Fruit fly (Drosophila melanogaster) whole organism, prepupa: ENCODE data around the gene Atf3.
A peak's percentile ranks its signal among the peaks of the same experiment; 100 is the strongest.

Experiments used
- Blimp-1 ChIP-seq: fragments of 200-800 bp; sonication (Bioruptor generic); optimal IDR thresholded peaks from 3 replicates; lab custom pipeline; 2017; ENCODE audit warnings: missing biosample characterization, missing genetic modification characterization, mild to moderate bottlenecking, moderate library complexity, missing genetic modification reagents
- CG10631 ChIP-seq: fragments of 200-800 bp; sonication (Bioruptor generic); optimal IDR thresholded peaks from 2 replicates; lab custom pipeline; 2016; ENCODE audit warnings: missing biosample characterization, missing genetic modification characterization
- CG10669 ChIP-seq: fragments of 200-800 bp; sonication (Bioruptor generic); optimal IDR thresholded peaks from 3 replicates; lab custom pipeline; 2018; ENCODE audit warnings: missing biosample characterization, mild to moderate bottlenecking, missing genetic modification characterization, moderate library complexity
- CG11294 ChIP-seq: fragments of 200-800 bp; sonication (Bioruptor generic); IDR thresholded peaks from 2 replicates; pipeline ENCODE4 v1.3.6; 2022; ENCODE audit warnings: missing biosample characterization, missing genetic modification characterization
- CG11762 ChIP-seq: fragments of 200-800 bp; sonication (Bioruptor generic); optimal IDR thresholded peaks from 3 replicates; lab custom pipeline; 2016; ENCODE audit warnings: missing biosample characterization, missing genetic modification characterization; ENCODE audit not compliant: insufficient read depth
- CG15336 ChIP-seq: fragments of 200-800 bp; sonication (Bioruptor generic); IDR thresholded peaks from 2 replicates; pipeline ENCODE4 v1.3.6; 2022; ENCODE audit warnings: missing biosample characterization, missing genetic modification characterization
- CG16779 ChIP-seq: fragments of 200-800 bp; sonication (Bioruptor generic); optimal IDR thresholded peaks from 3 replicates; lab custom pipeline; 2017; ENCODE audit warnings: missing biosample characterization, mild to moderate bottlenecking, missing genetic modification characterization
- CG31627 ChIP-seq: fragments of 200-800 bp; sonication (Bioruptor generic); optimal IDR thresholded peaks from 3 replicates; lab custom pipeline; 2016; ENCODE audit warnings: missing biosample characterization, missing genetic modification characterization
- CG32006 ChIP-seq: fragments of 200-800 bp; sonication (Bioruptor generic); optimal IDR thresholded peaks from 3 replicates; lab custom pipeline; 2017; ENCODE audit warnings: missing biosample characterization, mild to moderate bottlenecking, missing genetic modification characterization
- CG34406 ChIP-seq: fragments of 200-800 bp; sonication (Bioruptor generic); optimal IDR thresholded peaks from 3 replicates; lab custom pipeline; 2016; ENCODE audit warnings: missing biosample characterization, missing genetic modification characterization
- CG3919 ChIP-seq: fragments of 200-800 bp; sonication (Bioruptor generic); optimal IDR thresholded peaks from 3 replicates; lab custom pipeline; 2016; ENCODE audit warnings: missing biosample characterization, missing genetic modification characterization
- CG4318 ChIP-seq: fragments of 200-800 bp; sonication (Bioruptor generic); optimal IDR thresholded peaks from 3 replicates; lab custom pipeline; 2017; ENCODE audit warnings: missing biosample characterization, mild to moderate bottlenecking, missing genetic modification characterization
- CG6163 ChIP-seq: fragments of 200-800 bp; sonication (Bioruptor generic); IDR thresholded peaks from 3 replicates; pipeline ENCODE4 v1.3.6; 2022; ENCODE audit warnings: missing biosample characterization, missing genetic modification characterization
- CG6276 ChIP-seq: fragments of 200-800 bp; sonication (Bioruptor generic); optimal IDR thresholded peaks from 2 replicates; lab custom pipeline; 2017; ENCODE audit warnings: missing biosample characterization, mild to moderate bottlenecking, missing genetic modification characterization
- CG6792 ChIP-seq: fragments of 200-800 bp; sonication (Bioruptor generic); optimal IDR thresholded peaks from 3 replicates; lab custom pipeline; 2016; ENCODE audit warnings: missing biosample characterization, missing genetic modification characterization
- CG8119 ChIP-seq: fragments of 200-800 bp; sonication (Bioruptor generic); IDR thresholded peaks from 3 replicates; pipeline ENCODE4 v1.3.6; 2022; ENCODE audit warnings: missing biosample characterization, missing genetic modification characterization
- CG8632 ChIP-seq: fragments of 200-800 bp; sonication (Bioruptor generic); optimal IDR thresholded peaks from 3 replicates; lab custom pipeline; 2016; ENCODE audit warnings: missing biosample characterization, missing genetic modification characterization
- CG9139 ChIP-seq: fragments of 200-800 bp; sonication (Bioruptor generic); optimal IDR thresholded peaks from 3 replicates; lab custom pipeline; 2017; ENCODE audit warnings: missing biosample characterization, mild to moderate bottlenecking, missing genetic modification characterization
- Eip75B ChIP-seq: fragments of 200-800 bp; sonication (Bioruptor generic); optimal IDR thresholded peaks from 3 replicates; lab custom pipeline; 2016; ENCODE audit warnings: missing biosample characterization, missing genetic modification characterization
- Eip78C ChIP-seq: fragments of 200-800 bp; sonication (Bioruptor generic); peaks from one replicate; lab custom pipeline; 2016; ENCODE audit warnings: missing biosample characterization, missing genetic modification characterization
- Ets21C ChIP-seq: fragments of 200-800 bp; sonication (Bioruptor generic); optimal IDR thresholded peaks from 3 replicates; lab custom pipeline; 2016; ENCODE audit warnings: missing biosample characterization, missing genetic modification characterization
- Hr39 ChIP-seq: fragments of 200-800 bp; sonication (Bioruptor generic); optimal IDR thresholded peaks from 2 replicates; lab custom pipeline; 2016; ENCODE audit warnings: missing biosample characterization, missing genetic modification characterization
- Hr4 ChIP-seq: fragments of 200-800 bp; sonication (Bioruptor generic); optimal IDR thresholded peaks from 3 replicates; lab custom pipeline; 2016; ENCODE audit warnings: missing biosample characterization, missing genetic modification characterization
- Met ChIP-seq: fragments of 200-800 bp; sonication (Bioruptor generic); optimal IDR thresholded peaks from 3 replicates; lab custom pipeline; 2016; ENCODE audit warnings: missing biosample characterization, missing genetic modification characterization
- OdsH ChIP-seq: fragments of 200-800 bp; sonication (Bioruptor generic); optimal IDR thresholded peaks from 3 replicates; lab custom pipeline; 2016; ENCODE audit warnings: missing biosample characterization, missing genetic modification characterization
- Smox ChIP-seq: fragments of 200-800 bp; sonication (Bioruptor generic); optimal IDR thresholded peaks from 3 replicates; lab custom pipeline; 2016; ENCODE audit warnings: missing biosample characterization, missing genetic modification characterization
- Sox102F ChIP-seq: fragments of 200-800 bp; sonication (Bioruptor generic); optimal IDR thresholded peaks from 2 replicates; lab custom pipeline; 2016; ENCODE audit warnings: missing biosample characterization, mild to moderate bottlenecking, missing genetic modification characterization
- Sox14 ChIP-seq: fragments of 200-800 bp; sonication (Bioruptor generic); optimal IDR thresholded peaks from 3 replicates; lab custom pipeline; 2016; ENCODE audit warnings: missing biosample characterization, missing genetic modification characterization
- Sox15 ChIP-seq: fragments of 200-800 bp; sonication (Bioruptor generic); optimal IDR thresholded peaks from 3 replicates; lab custom pipeline; 2016; ENCODE audit warnings: missing biosample characterization, missing genetic modification characterization
- achi ChIP-seq: fragments of 200-800 bp; sonication (Bioruptor generic); optimal IDR thresholded peaks from 3 replicates; lab custom pipeline; 2016; ENCODE audit warnings: missing biosample characterization, missing genetic modification characterization
- acj6 ChIP-seq: fragments of 200-800 bp; sonication (Bioruptor generic); optimal IDR thresholded peaks from 3 replicates; lab custom pipeline; 2016; ENCODE audit warnings: missing biosample characterization, missing genetic modification characterization
- cyc ChIP-seq: fragments of 200-800 bp; sonication (Bioruptor generic); optimal IDR thresholded peaks from 3 replicates; lab custom pipeline; 2016; ENCODE audit warnings: missing biosample characterization, missing genetic modification characterization
- dac ChIP-seq: fragments of 200-800 bp; sonication (Bioruptor generic); optimal IDR thresholded peaks from 2 replicates; lab custom pipeline; 2017; ENCODE audit warnings: missing biosample characterization, mild to moderate bottlenecking, missing genetic modification characterization
- eg ChIP-seq: fragments of 200-800 bp; sonication (Bioruptor generic); IDR thresholded peaks from 3 replicates; pipeline ENCODE4 v1.3.6; 2022; ENCODE audit warnings: missing biosample characterization, missing genetic modification characterization
- esn ChIP-seq: fragments of 200-800 bp; sonication (Bioruptor generic); optimal IDR thresholded peaks from 2 replicates; lab custom pipeline; 2016; ENCODE audit warnings: missing biosample characterization, mild to moderate bottlenecking, missing genetic modification characterization, moderate library complexity
- fkh ChIP-seq: fragments of 200-800 bp; sonication (Bioruptor generic); optimal IDR thresholded peaks from 3 replicates; lab custom pipeline; 2017; ENCODE audit warnings: missing biosample characterization, mild to moderate bottlenecking, missing genetic modification characterization, moderate library complexity
- lz ChIP-seq: fragments of 200-800 bp; sonication (Bioruptor generic); optimal IDR thresholded peaks from 3 replicates; lab custom pipeline; 2016; ENCODE audit warnings: missing biosample characterization, missing genetic modification characterization
- pdm3 ChIP-seq: fragments of 200-800 bp; sonication (Bioruptor generic); optimal IDR thresholded peaks from 3 replicates; lab custom pipeline; 2016; ENCODE audit warnings: missing biosample characterization, missing genetic modification characterization
- spab ChIP-seq: fragments of 200-800 bp; sonication (Bioruptor generic); optimal IDR thresholded peaks from 2 replicates; lab custom pipeline; 2017; ENCODE audit warnings: missing biosample characterization, mild to moderate bottlenecking, missing genetic modification characterization, missing genetic modification reagents
- svp ChIP-seq: fragments of 200-800 bp; sonication (Bioruptor generic); peaks from one replicate; lab custom pipeline; 2016; ENCODE audit warnings: missing biosample characterization, missing genetic modification characterization
- topi ChIP-seq: fragments of 200-800 bp; sonication (Bioruptor generic); optimal IDR thresholded peaks from 3 replicates; lab custom pipeline; 2016; ENCODE audit warnings: missing biosample characterization, missing genetic modification characterization
- vri ChIP-seq: fragments of 200-800 bp; sonication (Bioruptor generic); optimal IDR thresholded peaks from 3 replicates; lab custom pipeline; 2016; ENCODE audit warnings: missing biosample characterization, mild to moderate bottlenecking, missing genetic modification characterization

Atf3 gene

DNA sequence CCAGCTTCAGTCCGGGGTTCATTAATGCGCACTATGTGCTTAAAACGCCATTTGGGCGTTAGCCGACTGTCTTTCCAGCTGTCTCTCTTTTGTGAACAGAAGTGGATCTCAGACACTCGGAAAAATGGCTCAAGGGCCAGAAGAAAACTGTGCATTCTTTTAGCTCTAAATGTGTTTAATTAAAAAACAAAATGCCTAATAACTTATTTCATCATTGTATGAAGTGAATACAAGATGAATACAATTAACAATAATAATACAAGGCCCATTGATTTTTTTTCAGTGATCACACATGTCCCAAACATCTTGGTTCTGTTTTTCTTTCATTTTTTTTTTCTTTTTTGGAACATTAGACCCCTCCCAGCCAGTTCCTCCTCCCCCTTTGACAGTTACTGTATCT lies 2.2 kb downstream of the Atf3 start:
- peak; percentile 11 for TF ChIP-seq Eip78C (GFP tag; lab: Kevin White, UChicago)
- TF ChIP-seq CG16779: no peak

DNA sequence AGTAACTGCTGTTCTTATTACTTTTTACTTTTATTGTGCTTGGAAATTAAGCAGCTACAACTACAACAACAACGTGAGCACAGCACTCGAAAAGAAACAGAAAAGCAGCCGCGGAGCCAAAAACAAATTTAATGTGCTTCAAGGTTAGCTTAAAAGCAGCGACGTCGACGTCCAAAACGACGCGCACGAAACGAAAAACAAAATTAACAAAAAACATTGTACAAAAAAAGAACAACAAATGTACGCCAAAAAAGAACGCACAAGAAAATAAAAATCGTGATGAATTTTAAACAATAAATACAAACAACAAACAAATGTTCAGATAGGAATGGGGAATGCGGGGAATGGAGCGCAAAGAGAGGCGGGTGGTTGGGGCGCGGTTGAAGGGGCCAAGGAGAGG lies 4.0 kb downstream of the Atf3 start:
- TF ChIP-seq vri (GFP tag; lab: Kevin White, UChicago): peak; percentile 14
- TF ChIP-seq eg: peak; percentile 37; the same call in 1 of the 3 replicates
- TF ChIP-seq CG34406 (GFP tag; lab: Kevin White, UChicago): no peak
- TF ChIP-seq CG6163: 0 out of 3 replicates have a peak, but pooled peaks have one; percentile 27

DNA sequence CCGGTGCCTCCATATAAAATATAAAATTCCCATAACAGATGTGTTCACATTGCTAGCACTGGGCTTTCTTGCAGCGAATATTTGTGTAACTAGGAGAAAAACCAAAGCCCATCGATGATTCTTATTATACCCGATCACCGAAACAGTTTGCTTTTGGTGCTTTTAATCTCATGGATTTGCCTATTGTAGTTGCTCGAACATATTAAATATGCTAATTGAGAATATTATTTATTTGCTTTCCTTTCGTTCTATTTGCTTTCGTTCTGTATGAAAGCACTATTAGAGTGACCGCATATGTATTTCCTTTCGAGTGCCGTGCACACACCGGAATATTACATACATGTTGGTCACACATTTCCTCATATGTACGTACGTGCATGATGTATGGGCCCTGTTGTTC lies 4.4 kb downstream of the Atf3 start:
- TF ChIP-seq svp (GFP tag; lab: Kevin White, UChicago): peak; percentile 80
- TF ChIP-seq achi (GFP tag; lab: Kevin White, UChicago): peak; percentile 8
- peak; percentile 31 for TF ChIP-seq Sox14 (GFP tag; lab: Kevin White, UChicago)
- TF ChIP-seq CG6792 (GFP tag; lab: Kevin White, UChicago): no peak
- TF ChIP-seq Eip75B (GFP tag; lab: Kevin White, UChicago): peak; percentile 11
- peak; percentile 28 for TF ChIP-seq CG32006
- TF ChIP-seq eg: peak; percentile 38; the same call in 1 of the 3 replicates
- peak; percentile 67 for TF ChIP-seq topi
- no peak for TF ChIP-seq CG4318 (GFP tag; lab: Kevin White, UChicago)
- peak; percentile 63 for TF ChIP-seq Eip78C (GFP tag; lab: Kevin White, UChicago)
- TF ChIP-seq spab (GFP tag; lab: Kevin White, UChicago): no peak
- no peak for TF ChIP-seq Hr4 (GFP tag; lab: Kevin White, UChicago)
- peak; percentile 23 for TF ChIP-seq pdm3 (GFP tag; lab: Kevin White, UChicago)
- peak; percentile 4 for TF ChIP-seq CG10631
- TF ChIP-seq CG31627 (GFP tag; lab: Kevin White, UChicago): peak; percentile 45
- TF ChIP-seq cyc (GFP tag; lab: Kevin White, UChicago): peak; percentile 26
- TF ChIP-seq esn (GFP tag; lab: Kevin White, UChicago): peak; percentile 52
- no peak for TF ChIP-seq CG3919 (GFP tag; lab: Kevin White, UChicago)
- peak; percentile 50 for TF ChIP-seq Sox102F (GFP tag; lab: Kevin White, UChicago)
- TF ChIP-seq Blimp-1 (GFP tag; lab: Kevin White, UChicago): peak; percentile 22
- TF ChIP-seq Smox (GFP tag; lab: Kevin White, UChicago): peak; percentile 39
- no peak for TF ChIP-seq CG16779
- no peak for TF ChIP-seq Sox15 (GFP tag; lab: Kevin White, UChicago)
- TF ChIP-seq CG10669: peak; percentile 16
- TF ChIP-seq acj6 (GFP tag; lab: Kevin White, UChicago): peak; percentile 9
- peak; percentile 41; the same call in 1 of the 2 replicates for TF ChIP-seq CG15336 (GFP tag; lab: Robert Waterston, UW)
- TF ChIP-seq Hr39 (GFP tag; lab: Kevin White, UChicago): peak; percentile 29
- peak; percentile 56 for TF ChIP-seq lz
- TF ChIP-seq CG8632: no peak
- TF ChIP-seq CG34406 (GFP tag; lab: Kevin White, UChicago): peak; percentile 23
- TF ChIP-seq fkh: peak; percentile 24
- peak; percentile 70 for TF ChIP-seq Met
- no peak for TF ChIP-seq dac
- TF ChIP-seq CG11762 (GFP tag; lab: Kevin White, UChicago): no peak
- TF ChIP-seq CG6276: peak; percentile 30

DNA sequence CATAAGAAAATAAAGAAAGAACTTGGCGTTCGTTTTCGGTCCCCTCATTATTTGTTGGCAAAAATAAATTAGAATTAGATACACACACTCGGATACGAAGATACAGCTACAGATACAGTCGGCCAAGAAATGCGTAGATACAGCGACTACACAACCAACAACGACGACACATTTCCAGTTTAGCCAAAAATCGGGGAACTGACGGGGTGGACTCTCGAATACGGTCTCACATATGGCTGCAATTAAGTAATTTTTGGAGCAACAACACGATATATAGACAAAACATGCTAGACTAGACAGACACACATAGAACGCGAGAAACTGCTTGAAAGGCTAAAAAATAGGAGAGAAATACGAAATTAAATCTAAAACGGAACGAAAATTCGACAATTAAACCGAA lies 4.9 kb downstream of the Atf3 start:
- TF ChIP-seq Hr4 (GFP tag; lab: Kevin White, UChicago) (no peak), OdsH (GFP tag; lab: Kevin White, UChicago) (no peak), CG9139 (no peak), CG11294 (no peak), CG32006 (no peak), esn (GFP tag; lab: Kevin White, UChicago) (no peak), Ets21C (GFP tag; lab: Kevin White, UChicago) (no peak), CG8119 (GFP tag; lab: Robert Waterston, UW) (no peak), CG15336 (GFP tag; lab: Robert Waterston, UW) (no peak)
